Fruit fly (Drosophila melanogaster) S2 (cell line): ENCODE results near the gene Snx21.

Source experiments
- CG8478 ChIP-seq: fragments of >200 bp; optimal IDR thresholded peaks from 2 replicates; lab custom pipeline; 2018
- CTCF ChIP-seq, 2 experiments: fragments of >200 bp; optimal IDR thresholded peaks; 2 replicates each; lab custom pipeline; 2018

DNA sequence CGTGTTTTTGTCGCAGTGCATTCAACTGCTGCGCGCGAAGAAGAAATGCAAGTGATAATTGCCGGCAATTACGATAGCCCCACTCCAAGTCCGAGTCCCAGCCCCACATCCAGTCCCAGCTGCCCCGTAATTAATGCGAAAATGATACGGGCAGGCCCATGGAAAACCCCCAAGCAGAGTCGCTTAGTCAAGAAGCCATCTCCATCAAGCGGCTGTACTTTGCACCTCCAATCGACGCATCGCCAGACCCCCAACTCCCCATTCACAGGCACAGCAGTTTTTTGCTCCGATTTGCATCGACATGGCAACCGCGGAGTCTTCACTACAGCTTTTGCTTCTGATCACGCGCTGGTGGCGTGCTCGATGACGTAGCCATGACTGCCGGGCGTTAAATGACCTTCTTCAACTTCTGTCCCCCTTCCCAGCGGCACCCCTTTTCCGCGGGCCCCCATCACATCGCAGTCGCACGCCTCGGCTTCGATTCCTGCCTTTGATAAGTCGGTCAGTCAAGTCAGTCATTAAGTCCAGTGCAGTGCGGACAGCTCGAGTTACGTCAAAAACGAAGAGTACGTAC lies 40.8 kb upstream of the Snx21 start:
- TF ChIP-seq CTCF (optimal IDR thresholded peaks at IDR 0.05; lab: Kevin White, UChicago) (no peak), CG8478 (lab: Kevin White, UChicago) (no peak)
